Fruit fly (Drosophila melanogaster): ENCODE data around the gene Srp9.

DNA sequence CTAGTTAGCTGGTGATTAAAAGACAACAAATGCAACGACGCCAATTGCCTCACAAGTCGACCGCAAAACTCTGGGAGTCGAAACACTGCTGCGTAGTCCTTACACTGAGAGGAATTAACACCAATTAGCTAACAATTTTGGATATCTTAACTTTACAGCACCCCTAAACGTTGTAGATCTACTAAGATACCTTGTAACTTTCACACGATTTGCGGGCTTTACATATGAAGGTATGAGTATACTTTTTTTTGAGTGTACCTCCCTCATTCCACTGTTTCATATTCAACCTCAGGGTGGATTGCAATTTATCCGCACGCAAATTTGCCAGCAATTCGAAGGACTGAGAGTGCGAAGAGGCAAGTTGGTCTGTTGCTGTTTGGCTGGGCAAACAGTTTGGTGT is 27.4 kb downstream of the Srp9 start:
- TF ChIP-seq CG15710 (tag; optimal IDR thresholded peaks at IDR 0.05) (no peak), CG32121 (GFP tag; IDR thresholded peaks at IDR 0.05) (no peak)
